Worm (Caenorhabditis elegans): ENCODE data around the gene xbp-1.

Gene xbp-1

DNA sequence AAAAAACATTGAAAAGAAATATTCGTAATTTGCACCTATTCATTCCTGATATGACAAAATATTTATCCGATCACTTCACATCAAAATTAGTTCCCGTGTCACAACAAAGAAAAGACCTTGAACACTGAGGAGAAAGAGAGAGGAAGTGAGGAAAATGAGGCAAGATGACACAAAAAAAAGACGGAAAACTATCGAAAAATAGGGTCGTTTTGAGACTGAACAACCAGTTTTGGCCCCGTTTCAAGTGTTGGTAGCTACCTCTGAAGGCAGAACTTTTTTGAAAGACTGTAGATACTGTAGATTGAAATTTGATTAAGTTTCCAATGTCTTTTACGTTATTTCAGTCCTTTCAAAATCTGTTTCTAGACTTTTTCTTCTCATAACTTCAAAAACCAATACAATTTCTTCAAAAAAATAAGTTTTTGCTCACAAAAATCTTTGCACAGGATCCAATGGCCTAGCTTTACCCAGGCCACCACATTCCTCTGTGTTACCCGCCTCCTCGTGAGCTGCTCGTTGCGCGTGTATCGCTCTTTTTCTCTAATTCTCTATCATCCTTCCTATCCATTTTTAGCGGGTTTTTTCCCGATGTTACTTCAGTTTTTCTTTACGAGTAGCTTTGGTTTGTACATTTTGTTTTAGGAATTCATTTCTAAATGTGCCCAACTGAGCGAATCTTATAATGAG, 2.8 kb downstream of the xbp-1 start (continued):
- TF ChIP-seq rnt-1 (tag; optimal IDR thresholded peaks at IDR 0.05) (peak; percentile 64), pag-3 (tag; optimal IDR thresholded peaks at IDR 0.05; ENCODE audit: borderline replicate concordance) (no peak), ets-4 (tag; optimal IDR thresholded peaks at IDR 0.05) (peak; percentile 71), C08G9.2 (tag; optimal IDR thresholded peaks at IDR 0.05) (peak; percentile 89), hlh-8 (tag; optimal IDR thresholded peaks at IDR 0.05) (peak; percentile 33), madf-2 (tag; optimal IDR thresholded peaks at IDR 0.05) (no peak), unc-3 (GFP tag; conservative IDR thresholded peaks at IDR 0.05) (no peak), unc-3 (tag; optimal IDR thresholded peaks at IDR 0.05) (no peak), che-1 (tag; optimal IDR thresholded peaks at IDR 0.05) (no peak), ceh-22 (tag; optimal IDR thresholded peaks at IDR 0.05) (no peak), pat-9 (tag; optimal IDR thresholded peaks at IDR 0.05) (no peak), unc-55 (GFP tag; optimal IDR thresholded peaks at IDR 0.05) (peak; percentile 51), ceh-2 (tag; optimal IDR thresholded peaks at IDR 0.05) (peak; percentile 85), ceh-45 (GFP tag; IDR thresholded peaks at IDR 0.05) (no peak), pqm-1 (tag; optimal IDR thresholded peaks at IDR 0.05) (no peak), ceh-14 (tag; optimal IDR thresholded peaks at IDR 0.05) (peak; percentile 19), nhr-232 (tag; optimal IDR thresholded peaks at IDR 0.05) (no peak), pax-1 (tag; optimal IDR thresholded peaks at IDR 0.05) (peak; percentile 31), ceh-30 (tag; optimal IDR thresholded peaks at IDR 0.05) (no peak), C38D4.7 (GFP tag; optimal IDR thresholded peaks at IDR 0.05) (no peak), ceh-9 (tag; optimal IDR thresholded peaks at IDR 0.05) (no peak), hlh-6 (tag; optimal IDR thresholded peaks at IDR 0.05) (no peak), syd-9 (tag; optimal IDR thresholded peaks at IDR 0.05) (no peak), ceh-34 (tag; optimal IDR thresholded peaks at IDR 0.05) (peak; percentile 28), hlh-30 (tag; optimal IDR thresholded peaks at IDR 0.05; ENCODE audit: insufficient read depth) (peak; percentile 93), F13H6.1 (tag; optimal IDR thresholded peaks at IDR 0.05) (peak; percentile 41), npax-4 (tag; optimal IDR thresholded peaks at IDR 0.05) (no peak), ceh-19 (GFP tag; optimal IDR thresholded peaks at IDR 0.05) (no peak), nfya-1 (tag; optimal IDR thresholded peaks at IDR 0.05) (peak; percentile 67), ahr-1 (tag; optimal IDR thresholded peaks at IDR 0.05) (no peak), lim-6 (tag; optimal IDR thresholded peaks at IDR 0.05) (peak; percentile 61), nhr-11 (tag; optimal IDR thresholded peaks at IDR 0.05) (no peak), odd-2 (tag; optimal IDR thresholded peaks at IDR 0.05) (no peak), gmeb-2 (tag; optimal IDR thresholded peaks at IDR 0.05) (no peak), K02D7.2 (tag; optimal IDR thresholded peaks at IDR 0.05) (no peak), sdc-2 (tag; optimal IDR thresholded peaks at IDR 0.05) (peak; percentile 19), ceh-31 (tag; optimal IDR thresholded peaks at IDR 0.05) (peak; percentile 89), dmd-4 (tag; optimal IDR thresholded peaks at IDR 0.05; ENCODE audit: borderline replicate concordance) (no peak), sox-4 (tag; optimal IDR thresholded peaks at IDR 0.05) (no peak), zip-5 (tag; optimal IDR thresholded peaks at IDR 0.05) (peak; percentile 75), sox-2 (GFP tag; IDR thresholded peaks at IDR 0.05) (no peak), pha-2 (tag; optimal IDR thresholded peaks at IDR 0.05) (no peak), ceh-18 (tag; optimal IDR thresholded peaks at IDR 0.05) (peak; percentile 53)

- no peak for TF ChIP-seq hlh-13 (GFP tag; optimal IDR thresholded peaks at IDR 0.05)
- no peak for TF ChIP-seq ets-4 (tag; optimal IDR thresholded peaks at IDR 0.05)
- TF ChIP-seq dve-1 (tag; optimal IDR thresholded peaks at IDR 0.05): no peak
- TF ChIP-seq fkh-6 (tag; optimal IDR thresholded peaks at IDR 0.05): no peak
- no peak for TF ChIP-seq K02D7.2 (tag; optimal IDR thresholded peaks at IDR 0.05)
- TF ChIP-seq nhr-11 (tag; optimal IDR thresholded peaks at IDR 0.05): no peak
- TF ChIP-seq ceh-30 (tag; optimal IDR thresholded peaks at IDR 0.05): no peak
- TF ChIP-seq ceh-48 (tag; optimal IDR thresholded peaks at IDR 0.05): no peak
- no peak for TF ChIP-seq nfya-1 (tag; optimal IDR thresholded peaks at IDR 0.05)
- TF ChIP-seq elt-4 (tag; optimal IDR thresholded peaks at IDR 0.05): no peak
- TF ChIP-seq ceh-45 (GFP tag; IDR thresholded peaks at IDR 0.05): no peak
- no peak for TF ChIP-seq nhr-232 (tag; optimal IDR thresholded peaks at IDR 0.05)
- no peak for TF ChIP-seq unc-55 (GFP tag; optimal IDR thresholded peaks at IDR 0.05)
- no peak for TF ChIP-seq sdc-2 (tag; optimal IDR thresholded peaks at IDR 0.05)
These were observed 3.4 kb downstream of the xbp-1 start, which contains the start of gene asd-1 for ce11 chrIII:4196988-4197384. asd-1 (plus strand) TSS chrIII:4197285.
